Fruit fly (Drosophila melanogaster): Measurements from ENCODE around the gene Spn77Ba.

Gene Spn77Ba

DNA sequence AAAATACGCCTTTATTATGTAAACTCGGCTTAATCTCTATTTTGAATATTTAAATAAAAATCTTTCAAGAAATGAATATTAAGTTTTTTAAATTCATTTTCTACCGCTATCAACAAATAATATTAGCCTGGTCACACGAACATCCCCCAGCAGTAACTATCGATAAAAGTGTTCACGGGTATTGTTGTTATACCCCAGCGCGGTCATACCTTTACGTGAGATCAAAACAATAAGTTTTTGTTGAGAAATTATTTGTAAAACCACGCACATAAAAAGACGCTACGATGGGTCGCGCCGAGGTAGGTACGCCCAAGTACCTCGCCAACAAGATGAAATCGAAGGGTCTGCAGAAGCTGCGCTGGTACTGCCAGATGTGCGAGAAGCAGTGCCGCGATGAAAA, 39.6 kb downstream of the Spn77Ba start, which contains the start of gene kin17 (continued):
- TF ChIP-seq HmgZ (tag; optimal IDR thresholded peaks at IDR 0.05), result peak; percentile 24
- peak; percentile 39; the same call in 1 of the 2 replicates for TF ChIP-seq inv (GFP tag; IDR thresholded peaks at IDR 0.05; ENCODE audit: partially characterized antibody)
- TF ChIP-seq crp (GFP tag; optimal IDR thresholded peaks at IDR 0.05), result peak in 1 of 2 experiments; percentile 60
- TF ChIP-seq Bteb2 (GFP tag; optimal IDR thresholded peaks at IDR 0.05), result no peak
- TF ChIP-seq CG34224 (GFP tag; IDR thresholded peaks at IDR 0.05; ENCODE audit: partially characterized antibody), result peak; percentile 68
- TF ChIP-seq Elba2 (GFP tag; optimal IDR thresholded peaks at IDR 0.05), result peak; percentile 57
- TF ChIP-seq crc (GFP tag; optimal IDR thresholded peaks at IDR 0.05), result no peak
- TF ChIP-seq nerfin-2 (GFP tag; IDR thresholded peaks at IDR 0.05; ENCODE audit: partially characterized antibody), result 0 out of 2 replicates have a peak, but pooled peaks have one; percentile 26
- TF ChIP-seq Gug (GFP tag; IDR thresholded peaks at IDR 0.05), result no peak

DNA sequence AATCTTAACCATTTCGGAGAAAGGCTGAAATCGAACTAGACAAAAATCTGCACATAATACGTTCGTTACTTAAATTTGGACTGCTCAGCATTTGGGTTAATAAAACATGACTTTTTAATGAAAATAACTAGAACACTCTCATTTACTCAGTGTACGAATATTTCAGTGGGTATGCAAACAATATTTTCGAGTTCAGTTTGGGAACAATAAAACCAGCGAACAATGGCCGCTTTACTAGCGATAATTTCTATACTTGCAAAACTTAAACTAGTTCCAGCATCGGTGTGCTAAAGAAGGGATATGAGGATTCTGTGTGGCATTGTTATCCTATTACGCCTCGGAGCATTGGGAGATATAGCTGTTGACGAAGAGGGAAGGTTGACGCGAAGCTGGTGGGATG, 41.2 kb downstream of the Spn77Ba start, which contains the start of gene CG5665:
Gene CG5665, plus strand, starts transcription at position 301 of the 400 bp plus-strand sequence.
- peak; percentile 27 for TF ChIP-seq Ets65A (GFP tag)
- TF ChIP-seq her (GFP tag; optimal IDR thresholded peaks at IDR 0.05), result no peak
- TF ChIP-seq ssp (GFP tag; IDR thresholded peaks at IDR 0.05), result no peak
- no peak for TF ChIP-seq HLH54F (GFP tag; optimal IDR thresholded peaks at IDR 0.05)
- no peak for TF ChIP-seq maf-S (GFP tag; optimal IDR thresholded peaks at IDR 0.05)
- TF ChIP-seq fd64A (GFP tag; optimal IDR thresholded peaks at IDR 0.05), result no peak
- no peak for TF ChIP-seq wor (GFP tag; IDR thresholded peaks at IDR 0.05)
- TF ChIP-seq NC2α (GFP tag; optimal IDR thresholded peaks at IDR 0.05), result no peak

dm6 chr3L:20361389-20361788, 44.4 kb downstream of the Spn77Ba start, which contains the start of gene Prim2:
Gene Prim2, minus strand, starts transcription at chr3L:20361585.
- TF ChIP-seq CG14860 (GFP tag; IDR thresholded peaks at IDR 0.05; ENCODE audit: partially characterized antibody) (peak; percentile 61; the same call in 1 of the 3 replicates), zen2 (GFP tag; IDR thresholded peaks at IDR 0.05; ENCODE audit: partially characterized antibody) (peak; percentile 61; the same call in 2 of the 3 replicates), CG12391 (tag; optimal IDR thresholded peaks at IDR 0.05) (no peak), Dp (GFP tag; optimal IDR thresholded peaks at IDR 0.05) (peak; percentile 89), BEAF-32 (GFP tag; optimal IDR thresholded peaks at IDR 0.05) (peak; percentile 72), CG42726 (GFP tag; IDR thresholded peaks at IDR 0.05; ENCODE audit: partially characterized antibody) (peak; percentile 52; the same call in 1 of the 2 replicates), CG34224 (GFP tag; IDR thresholded peaks at IDR 0.05; ENCODE audit: partially characterized antibody) (peak; percentile 69), CG17186 (GFP tag; optimal IDR thresholded peaks at IDR 0.05) (peak; percentile 39), CG8359 (GFP tag; optimal IDR thresholded peaks at IDR 0.05; ENCODE audit: borderline replicate concordance) (no peak), cad (GFP tag; optimal IDR thresholded peaks at IDR 0.05) (no peak), crp (GFP tag; optimal IDR thresholded peaks at IDR 0.05) (peak; percentile 62 to 91), CG10267 (tag; optimal IDR thresholded peaks at IDR 0.05) (peak; percentile 21), row (GFP tag; IDR thresholded peaks at IDR 0.05) (peak; percentile 20; the same call in 1 of the 3 replicates), ash1 (GFP tag; optimal IDR thresholded peaks at IDR 0.05) (no peak), Sin3A (optimal IDR thresholded peaks at IDR 0.05) (peak; percentile 16), Atf6 (GFP tag; IDR thresholded peaks at IDR 0.05) (no peak), pzg (GFP tag; optimal IDR thresholded peaks at IDR 0.05) (peak; percentile 58), inv (GFP tag; IDR thresholded peaks at IDR 0.05; ENCODE audit: partially characterized antibody) (peak; percentile 13; the same call in 1 of the 2 replicates), MESR4 (GFP tag; optimal IDR thresholded peaks at IDR 0.05) (peak; percentile 12), CG14441 (GFP tag; IDR thresholded peaks at IDR 0.05) (no peak), E2f1 (GFP tag; IDR thresholded peaks at IDR 0.05) (peak; percentile 87), ewg (GFP tag; optimal IDR thresholded peaks at IDR 0.05) (peak; percentile 78), Dll (GFP tag; IDR thresholded peaks at IDR 0.05; ENCODE audit: partially characterized antibody) (peak; percentile 73), CG15514 (GFP tag; optimal IDR thresholded peaks at IDR 0.05) (peak; percentile 18), E2f2 (GFP tag; IDR thresholded peaks at IDR 0.05) (peak; percentile 90), bbx (GFP tag; IDR thresholded peaks at IDR 0.05; ENCODE audit: partially characterized antibody) (peak; percentile 68), Dek (tag; optimal IDR thresholded peaks at IDR 0.05) (no peak), knrl (GFP tag; IDR thresholded peaks at IDR 0.05; ENCODE audit: partially characterized antibody) (peak; percentile 65; the same call in 2 of the 3 replicates), da (GFP tag; optimal IDR thresholded peaks at IDR 0.05) (no peak), Hey (tag; optimal IDR thresholded peaks at IDR 0.05) (no peak), vfl (GFP tag; optimal IDR thresholded peaks at IDR 0.05) (no peak), vnd (GFP tag; IDR thresholded peaks at IDR 0.05; ENCODE audit: partially characterized antibody) (peak; percentile 34; the same call in 1 of the 3 replicates)
